Worm (Caenorhabditis elegans): Measurements from ENCODE around the gene mrps-28.

The mrps-28 gene

DNA sequence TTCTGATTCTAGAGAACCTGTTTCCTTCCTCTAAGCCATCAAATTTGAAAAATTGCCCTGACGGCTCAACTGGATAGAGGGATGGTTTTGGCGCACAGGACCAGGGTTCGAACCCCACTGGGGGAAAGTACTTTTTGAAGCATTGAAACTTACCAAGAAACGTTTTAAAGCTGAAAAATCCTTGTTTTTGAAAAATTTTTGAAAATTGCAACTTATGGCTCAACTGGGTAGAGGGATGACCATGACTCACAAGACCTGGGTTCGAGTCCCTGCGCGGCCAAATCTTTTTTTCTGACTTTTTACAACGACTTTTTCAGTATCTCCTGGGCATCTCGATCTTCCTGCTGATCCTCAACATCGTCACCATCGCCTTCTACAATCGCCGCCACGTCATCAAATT is 26.8 kb downstream of the mrps-28 start:
- TF ChIP-seq ceh-16 (tag; optimal IDR thresholded peaks at IDR 0.05) (no peak), nhr-6 (tag; optimal IDR thresholded peaks at IDR 0.05) (no peak), nhr-77 (tag; optimal IDR thresholded peaks at IDR 0.05) (no peak), R02D3.7 (tag; optimal IDR thresholded peaks at IDR 0.05) (no peak), lin-11 (tag; optimal IDR thresholded peaks at IDR 0.05) (no peak), sma-9 (GFP tag; optimal IDR thresholded peaks at IDR 0.05) (no peak), sma-9 (tag; optimal IDR thresholded peaks at IDR 0.05) (no peak)

DNA sequence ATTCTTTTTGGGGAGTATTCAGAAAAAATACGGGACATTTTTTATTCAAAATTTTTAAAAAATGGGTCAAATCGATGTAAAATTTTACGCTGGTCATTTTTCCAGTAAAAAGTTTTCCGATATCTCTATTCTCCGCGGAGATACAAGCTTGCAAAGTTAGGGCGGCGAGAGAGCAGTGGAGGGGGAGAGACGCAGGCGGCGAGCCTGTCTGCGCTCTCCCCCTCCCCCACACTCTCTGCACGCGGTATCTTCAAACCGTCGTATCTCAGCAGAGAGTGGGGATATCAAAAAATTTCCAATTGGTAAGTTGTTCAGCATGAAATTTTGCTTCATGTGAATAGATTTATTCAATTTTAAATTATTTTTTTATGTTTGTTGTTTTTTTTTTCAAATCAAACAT is 27.8 kb downstream of the mrps-28 start:
- TF ChIP-seq lin-11 (tag; optimal IDR thresholded peaks at IDR 0.05) (no peak), blmp-1 (tag; optimal IDR thresholded peaks at IDR 0.05; ENCODE audit: insufficient read depth) (no peak)

DNA sequence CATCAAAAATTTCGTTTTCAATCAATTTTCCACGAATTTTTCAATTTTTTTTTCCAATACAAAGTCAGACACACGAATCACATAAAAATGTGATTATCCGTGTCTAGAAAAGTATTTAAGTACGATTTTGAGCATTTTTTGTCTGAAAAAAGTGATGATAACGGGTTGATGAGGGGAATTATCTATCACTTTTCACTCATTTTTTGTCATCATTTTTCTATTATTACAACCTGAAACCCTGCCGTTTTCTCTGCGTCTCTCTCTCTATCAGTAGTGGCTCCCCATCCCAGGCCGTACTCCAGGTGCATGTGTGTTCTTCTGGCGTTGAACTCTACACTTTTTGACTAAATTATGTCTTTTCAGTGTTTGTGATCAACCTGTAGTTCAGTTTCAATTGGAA is 28.3 kb downstream of the mrps-28 start:
- peak; percentile 12 for TF ChIP-seq C34F6.9 (tag; optimal IDR thresholded peaks at IDR 0.05)
- no peak for TF ChIP-seq egl-27 (tag; optimal IDR thresholded peaks at IDR 0.05)
- peak; percentile 96 for TF ChIP-seq skn-1 (tag; optimal IDR thresholded peaks at IDR 0.05)
- peak; percentile 77 for TF ChIP-seq fos-1 (tag; optimal IDR thresholded peaks at IDR 0.05)

DNA sequence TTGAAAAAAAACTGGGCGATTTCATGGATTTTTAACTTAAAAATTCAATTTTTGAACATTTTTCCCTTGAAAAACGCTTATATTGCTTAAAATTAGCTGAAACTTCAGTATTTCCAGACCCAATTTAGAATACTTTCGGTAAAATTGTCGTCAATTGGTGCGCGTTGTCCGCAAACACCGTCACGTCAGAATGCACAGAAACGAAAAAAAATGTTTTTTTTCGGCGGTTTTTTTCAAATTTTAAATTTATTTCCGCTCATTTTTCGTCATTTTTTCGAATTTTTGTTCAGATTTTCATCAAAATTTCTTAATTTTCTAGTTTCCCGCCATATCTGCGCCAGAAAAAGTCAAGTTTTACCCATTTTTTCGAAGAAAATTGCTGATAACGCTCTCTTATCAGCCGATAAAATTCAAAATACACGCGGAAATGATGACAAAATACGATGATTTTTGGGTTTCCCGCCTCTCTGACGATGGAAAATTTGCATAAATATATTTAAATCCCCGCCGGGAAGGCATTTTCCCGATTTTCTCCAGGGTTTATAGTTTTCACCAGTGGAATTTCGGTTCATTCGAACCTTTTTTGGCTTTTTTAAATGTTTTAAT is 29.4 kb downstream of the mrps-28 start:
- TF ChIP-seq fos-1 (tag; optimal IDR thresholded peaks at IDR 0.05), result peak; percentile 50
- no peak for TF ChIP-seq nhr-12 (tag; optimal IDR thresholded peaks at IDR 0.05)
- TF ChIP-seq Y55F3AM.14 (GFP tag; optimal IDR thresholded peaks at IDR 0.05), result no peak
- no peak for TF ChIP-seq nhr-6 (tag; optimal IDR thresholded peaks at IDR 0.05)
- no peak for TF ChIP-seq elt-1 (tag; optimal IDR thresholded peaks at IDR 0.05)
- no peak for TF ChIP-seq nhr-11 (tag; optimal IDR thresholded peaks at IDR 0.05)
- TF ChIP-seq snpc-4 (tag; optimal IDR thresholded peaks at IDR 0.05), result no peak
- TF ChIP-seq mbf-1 (tag; optimal IDR thresholded peaks at IDR 0.05), result no peak
- no peak for TF ChIP-seq nhr-237 (tag; optimal IDR thresholded peaks at IDR 0.05)
- TF ChIP-seq skn-1 (tag; optimal IDR thresholded peaks at IDR 0.05), result peak; percentile 59

DNA sequence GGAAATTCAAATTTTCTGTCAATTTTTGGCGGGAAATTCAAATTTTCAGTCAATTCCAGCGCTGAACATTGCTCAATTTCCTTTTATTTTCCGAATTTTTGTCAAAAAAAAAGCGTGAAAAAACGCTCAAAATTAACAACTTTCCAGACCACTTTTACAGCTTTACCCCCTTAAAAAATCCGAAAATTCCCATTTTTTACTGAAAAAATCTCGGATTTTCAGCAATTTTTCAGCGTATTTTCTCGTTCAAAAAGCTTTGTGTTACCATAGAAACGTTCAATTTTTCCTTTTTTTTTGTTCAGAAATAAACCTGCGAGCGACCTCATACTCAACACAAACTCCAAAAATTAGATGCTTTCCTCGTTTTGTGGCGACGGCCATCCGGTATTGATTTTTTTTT is 30.5 kb downstream of the mrps-28 start, which contains the start of gene mrp-7:
TSS of gene mrp-7 (plus strand) at position 301 of the 400 bp plus-strand sequence.
- TF ChIP-seq aly-2 (tag; optimal IDR thresholded peaks at IDR 0.05) (no peak), nhr-12 (tag; optimal IDR thresholded peaks at IDR 0.05) (no peak), alr-1 (tag; optimal IDR thresholded peaks at IDR 0.05) (no peak), nhr-129 (tag; optimal IDR thresholded peaks at IDR 0.05) (no peak), Y55F3AM.14 (GFP tag; optimal IDR thresholded peaks at IDR 0.05) (no peak), mdl-1 (tag; optimal IDR thresholded peaks at IDR 0.05) (no peak), nhr-6 (tag; optimal IDR thresholded peaks at IDR 0.05) (no peak), blmp-1 (tag; optimal IDR thresholded peaks at IDR 0.05; ENCODE audit: insufficient read depth) (no peak), lin-13 (GFP tag; optimal IDR thresholded peaks at IDR 0.05) (no peak), gmeb-1 (tag; optimal IDR thresholded peaks at IDR 0.05) (no peak), crh-2 (tag; optimal IDR thresholded peaks at IDR 0.05) (no peak), ZK546.5 (tag; optimal IDR thresholded peaks at IDR 0.05) (no peak), nhr-77 (tag; optimal IDR thresholded peaks at IDR 0.05) (no peak), unc-39 (tag; optimal IDR thresholded peaks at IDR 0.05) (no peak), ceh-82 (tag; optimal IDR thresholded peaks at IDR 0.05) (no peak), nhr-25 (tag; optimal IDR thresholded peaks at IDR 0.05) (no peak), skn-1 (tag; optimal IDR thresholded peaks at IDR 0.05) (no peak), lin-39 (tag; optimal IDR thresholded peaks at IDR 0.05) (no peak), sma-9 (GFP tag; optimal IDR thresholded peaks at IDR 0.05) (no peak), sma-9 (tag; optimal IDR thresholded peaks at IDR 0.05) (no peak), fos-1 (tag; optimal IDR thresholded peaks at IDR 0.05) (no peak)

DNA sequence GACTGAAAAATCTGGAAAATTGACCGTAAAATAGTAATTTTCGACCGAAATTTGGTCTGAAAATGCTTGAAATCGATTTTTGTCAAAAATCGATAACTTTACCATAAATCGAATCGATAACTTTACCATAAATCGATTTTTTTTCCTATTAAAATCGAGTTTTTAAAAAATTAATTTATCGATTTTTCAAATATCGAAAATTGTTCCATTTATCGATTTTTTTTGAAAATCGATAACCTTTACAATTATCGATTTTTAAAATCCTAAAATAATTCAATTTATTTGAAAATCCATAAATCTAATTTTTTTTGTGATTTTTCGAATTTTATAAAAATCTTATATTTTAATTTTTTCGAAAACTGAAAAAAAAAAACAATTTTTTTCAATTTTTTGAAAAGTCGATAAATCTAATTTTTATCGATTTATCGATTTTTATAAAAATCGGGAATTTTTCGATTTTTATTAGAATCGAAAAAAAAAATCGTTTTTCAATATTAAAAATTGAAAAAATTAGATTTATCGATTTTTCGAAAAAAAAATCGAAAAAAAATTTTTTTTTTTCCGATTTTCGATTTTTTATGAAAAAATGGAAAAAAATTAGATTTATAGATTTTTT is 47.3 kb downstream of the mrps-28 start:
- no peak for TF ChIP-seq crh-2 (tag; optimal IDR thresholded peaks at IDR 0.05)
- no peak for TF ChIP-seq egl-27 (tag; optimal IDR thresholded peaks at IDR 0.05)
- TF ChIP-seq ztf-11 (tag; optimal IDR thresholded peaks at IDR 0.05), result no peak
- no peak for TF ChIP-seq ztf-4 (tag; optimal IDR thresholded peaks at IDR 0.05)

All from whole organism, L2 larva.